Fruit fly (Drosophila melanogaster) Kc167 (cell line): ENCODE measurements around the gene Pxd.

Experiments
- Myc ChIP-seq: fragments of >200 bp; optimal IDR thresholded peaks from 2 replicates; lab custom pipeline; 2017; ENCODE audit warnings: missing external identifiers
- h ChIP-seq: fragments of >200 bp; optimal IDR thresholded peaks from 3 replicates; lab custom pipeline; 2018; ENCODE audit warnings: missing external identifiers
- psq ChIP-seq: fragments of >200 bp; optimal IDR thresholded peaks from 2 replicates; lab custom pipeline; 2017; ENCODE audit warnings: missing external identifiers
- ttk ChIP-seq: sonication (Bioruptor generic); optimal IDR thresholded peaks from 2 replicates; lab custom pipeline; 2017; ENCODE audit warnings: missing external identifiers

dm6 chr3R:17048867-17049266 is 34.5 kb downstream of the Pxd start:
- no peak for TF ChIP-seq Myc
- no peak for TF ChIP-seq psq (lab: Kevin White, UChicago)
- TF ChIP-seq ttk = no peak
- no peak for TF ChIP-seq h (lab: Kevin White, UChicago)
